Fruit fly (Drosophila melanogaster) whole organism, embryonic: ENCODE results near the gene CG6005.

ENCODE experiments used
- ATbp ChIP-seq: fragments of 200-800 bp; sonication (Bioruptor generic); optimal IDR thresholded peaks from 2 replicates; lab custom pipeline; 2017; ENCODE audit warnings: missing biosample characterization, mild to moderate bottlenecking, missing genetic modification characterization, missing genetic modification reagents
- Asciz ChIP-seq: fragments of 200-800 bp; sonication (Bioruptor generic); optimal IDR thresholded peaks from 2 replicates; lab custom pipeline; 2017; ENCODE audit warnings: missing biosample characterization, mild to moderate bottlenecking, missing genetic modification characterization, missing genetic modification reagents
- CG10147 ChIP-seq: fragments of 200-800 bp; sonication (Bioruptor generic); optimal IDR thresholded peaks from 2 replicates; lab custom pipeline; 2019; ENCODE audit warnings: missing biosample characterization, mild to moderate bottlenecking, missing genetic modification characterization, moderate library complexity
- CG10321 ChIP-seq: fragments of 200-800 bp; sonication (Bioruptor generic); IDR thresholded peaks from 2 replicates; pipeline ENCODE4 v1.3.6; 2022; ENCODE audit warnings: missing biosample characterization, missing genetic modification characterization
- CG11696 ChIP-seq: fragments of 200-800 bp; sonication (Bioruptor generic); IDR thresholded peaks from 2 replicates; pipeline ENCODE4 v1.3.6; 2022; ENCODE audit warnings: missing biosample characterization, missing genetic modification characterization
- CG12071 ChIP-seq: fragments of 200-800 bp; sonication (Bioruptor generic); optimal IDR thresholded peaks from 3 replicates; lab custom pipeline; 2018; ENCODE audit warnings: missing biosample characterization, mild to moderate bottlenecking, missing genetic modification characterization
- CG12104 ChIP-seq: fragments of 200-800 bp; sonication (Bioruptor generic); optimal IDR thresholded peaks from 3 replicates; lab custom pipeline; 2016; ENCODE audit warnings: missing biosample characterization, missing genetic modification characterization
- CG14441 ChIP-seq: fragments of 200-800 bp; sonication (Bioruptor generic); IDR thresholded peaks from 2 replicates; pipeline ENCODE4 v1.3.6; 2022; ENCODE audit warnings: missing biosample characterization, missing genetic modification characterization
- CG15073 ChIP-seq: fragments of 200-800 bp; sonication (Bioruptor generic); optimal IDR thresholded peaks from 2 replicates; lab custom pipeline; 2016; ENCODE audit warnings: missing biosample characterization, missing genetic modification characterization
- CG1647 ChIP-seq: fragments of 200-800 bp; sonication (Bioruptor generic); optimal IDR thresholded peaks from 3 replicates; lab custom pipeline; 2016; ENCODE audit warnings: missing biosample characterization, missing genetic modification characterization
- CG17829 ChIP-seq: fragments of 200-800 bp; optimal IDR thresholded peaks from 2 replicates; lab custom pipeline; 2019; ENCODE audit warnings: missing biosample characterization, mild to moderate bottlenecking, missing genetic modification characterization, moderate library complexity
- CG18262 ChIP-seq: fragments of 200-800 bp; optimal IDR thresholded peaks from 3 replicates; lab custom pipeline; 2019; ENCODE audit warnings: missing biosample characterization, mild to moderate bottlenecking, missing genetic modification characterization, moderate library complexity
- CG2199 ChIP-seq: fragments of 200-800 bp; sonication (Bioruptor generic); IDR thresholded peaks from 3 replicates; pipeline ENCODE4 v1.3.6; 2022; ENCODE audit warnings: missing biosample characterization, missing genetic modification characterization
- CG3065 ChIP-seq: fragments of 200-800 bp; sonication (Bioruptor generic); optimal IDR thresholded peaks from 2 replicates; lab custom pipeline; 2016; ENCODE audit warnings: missing biosample characterization, missing genetic modification characterization
- CG31441 ChIP-seq: fragments of 200-800 bp; sonication (Bioruptor generic); IDR thresholded peaks from 2 replicates; pipeline ENCODE4 v1.3.6; 2022; ENCODE audit warnings: missing biosample characterization, missing genetic modification characterization
- CG3281 ChIP-seq: fragments of 200-800 bp; sonication (Bioruptor generic); optimal IDR thresholded peaks from 3 replicates; lab custom pipeline; 2017; ENCODE audit warnings: missing biosample characterization, mild to moderate bottlenecking, missing genetic modification characterization
- CG4424 ChIP-seq: fragments of 200-800 bp; sonication (Bioruptor generic); optimal IDR thresholded peaks from 3 replicates; lab custom pipeline; 2016; ENCODE audit warnings: missing biosample characterization, missing genetic modification characterization
- CG6654 ChIP-seq: fragments of 200-800 bp; sonication (Bioruptor generic); optimal IDR thresholded peaks from 2 replicates; lab custom pipeline; 2017; ENCODE audit warnings: missing biosample characterization, mild to moderate bottlenecking, missing genetic modification characterization
- CG7839 ChIP-seq: fragments of 200-800 bp; sonication (Bioruptor generic); optimal IDR thresholded peaks from 3 replicates; lab custom pipeline; 2018; ENCODE audit warnings: missing biosample characterization, mild to moderate bottlenecking, missing genetic modification characterization, moderate library complexity
- CG8388 ChIP-seq: fragments of 200-800 bp; sonication (Bioruptor generic); optimal IDR thresholded peaks from 2 replicates; lab custom pipeline; 2019; ENCODE audit warnings: missing biosample characterization, mild to moderate bottlenecking, missing genetic modification characterization, moderate library complexity
- Deaf1 ChIP-seq: fragments of 200-800 bp; optimal IDR thresholded peaks from 3 replicates; lab custom pipeline; 2019; ENCODE audit warnings: missing biosample characterization, mild to moderate bottlenecking, missing genetic modification characterization, moderate library complexity
- Dip3 ChIP-seq: fragments of 200-800 bp; sonication (Bioruptor generic); optimal IDR thresholded peaks from 3 replicates; lab custom pipeline; 2016; ENCODE audit warnings: missing biosample characterization, missing genetic modification characterization
- Drgx ChIP-seq: fragments of 200-800 bp; sonication (Bioruptor generic); IDR thresholded peaks from 2 replicates; pipeline ENCODE4 v1.3.6; 2022; ENCODE audit warnings: missing biosample characterization, missing genetic modification characterization
- Hmx ChIP-seq: fragments of 200-800 bp; sonication (Bioruptor generic); optimal IDR thresholded peaks from 2 replicates; lab custom pipeline; 2016; ENCODE audit warnings: missing biosample characterization, missing genetic modification characterization
- Hr51 ChIP-seq, 2 experiments: fragments of 200-800 bp; sonication (Bioruptor generic); optimal IDR thresholded peaks; 2 replicates in 1 of 2; 3 replicates in 1 of 2; lab custom pipeline; 2016 to 2018; ENCODE audit warnings: missing biosample characterization in 2 of 2, missing genetic modification characterization in 2 of 2, mild to moderate bottlenecking in 1 of 2, moderate library complexity in 1 of 2
- Med ChIP-seq: fragments of 200-800 bp; sonication (Bioruptor generic); peaks from one replicate; lab custom pipeline; 2016; ENCODE audit warnings: missing biosample characterization, missing genetic modification characterization, mild to moderate bottlenecking, inconsistent platforms, moderate library complexity
- NC2α ChIP-seq: fragments of 200-800 bp; sonication (Bioruptor generic); optimal IDR thresholded peaks from 2 replicates; lab custom pipeline; 2016; ENCODE audit warnings: missing biosample characterization, missing genetic modification characterization
- Neu2 ChIP-seq: fragments of 200-800 bp; sonication (Bioruptor generic); optimal IDR thresholded peaks from 3 replicates; lab custom pipeline; 2016; ENCODE audit warnings: missing biosample characterization, missing genetic modification characterization, borderline replicate concordance
- PHDP ChIP-seq: fragments of 200-800 bp; sonication (Bioruptor generic); optimal IDR thresholded peaks from 3 replicates; lab custom pipeline; 2018; ENCODE audit warnings: missing biosample characterization, mild to moderate bottlenecking, missing genetic modification characterization, moderate library complexity
- Ptx1 ChIP-seq: fragments of 200-800 bp; sonication (Bioruptor generic); IDR thresholded peaks from 2 replicates; pipeline ENCODE4 v1.3.6; 2022; ENCODE audit warnings: missing biosample characterization, missing genetic modification characterization
- Sox100B ChIP-seq: fragments of 200-800 bp; sonication (Bioruptor generic); optimal IDR thresholded peaks from 3 replicates; lab custom pipeline; 2018; ENCODE audit warnings: missing biosample characterization, mild to moderate bottlenecking, missing genetic modification characterization
- ap ChIP-seq: fragments of 200-800 bp; sonication (Bioruptor generic); IDR thresholded peaks from 2 replicates; pipeline ENCODE4 v1.3.6; 2022; ENCODE audit warnings: missing biosample characterization, missing genetic modification characterization
- caup ChIP-seq: fragments of 200-800 bp; sonication (Bioruptor generic); optimal IDR thresholded peaks from 3 replicates; lab custom pipeline; 2017; ENCODE audit warnings: missing biosample characterization, mild to moderate bottlenecking, missing genetic modification characterization, moderate library complexity; ENCODE audit not compliant: severe bottlenecking
- chn ChIP-seq: fragments of 200-800 bp; sonication (Bioruptor generic); optimal IDR thresholded peaks from 2 replicates; lab custom pipeline; 2016; ENCODE audit warnings: missing biosample characterization, missing genetic modification characterization
- fu2 ChIP-seq: fragments of 200-800 bp; sonication (Bioruptor generic); optimal IDR thresholded peaks from 2 replicates; lab custom pipeline; 2016; ENCODE audit warnings: missing biosample characterization, missing genetic modification characterization
- gem ChIP-seq: fragments of 200-800 bp; sonication (Bioruptor generic); optimal IDR thresholded peaks from 2 replicates; lab custom pipeline; 2019; ENCODE audit warnings: missing biosample characterization, mild to moderate bottlenecking, missing genetic modification characterization, moderate library complexity
- grau ChIP-seq: fragments of 200-800 bp; optimal IDR thresholded peaks from 3 replicates; lab custom pipeline; 2019; ENCODE audit warnings: missing biosample characterization, mild to moderate bottlenecking, missing genetic modification characterization, moderate library complexity
- kni ChIP-seq: fragments of 200-800 bp; sonication (Bioruptor generic); optimal IDR thresholded peaks from 3 replicates; lab custom pipeline; 2017; ENCODE audit warnings: mild to moderate bottlenecking, missing biosample characterization, missing genetic modification reagents, missing genetic modification characterization
- org-1 ChIP-seq: fragments of 200-800 bp; sonication (Bioruptor generic); optimal IDR thresholded peaks from 2 replicates; lab custom pipeline; 2017; ENCODE audit warnings: missing biosample characterization, missing genetic modification characterization
- pros ChIP-seq: fragments of 200-800 bp; sonication (Bioruptor generic); optimal IDR thresholded peaks from 3 replicates; lab custom pipeline; 2019; ENCODE audit warnings: missing biosample characterization, mild to moderate bottlenecking, missing genetic modification characterization, moderate library complexity
- sens ChIP-seq: fragments of 200-800 bp; sonication (Bioruptor generic); peaks from one replicate; lab custom pipeline; 2016; ENCODE audit warnings: missing biosample characterization, missing genetic modification characterization
- sens-2 ChIP-seq: fragments of 200-800 bp; sonication (Bioruptor generic); IDR thresholded peaks from 2 replicates; pipeline ENCODE4 v1.3.6; 2022; ENCODE audit warnings: missing biosample characterization, missing genetic modification characterization
- sima ChIP-seq: fragments of 200-800 bp; sonication (Bioruptor generic); optimal IDR thresholded peaks from 2 replicates; lab custom pipeline; 2016; ENCODE audit warnings: missing biosample characterization, missing genetic modification characterization
- sqz ChIP-seq: fragments of 200-800 bp; sonication (Bioruptor generic); optimal IDR thresholded peaks from 3 replicates; lab custom pipeline; 2018; ENCODE audit warnings: missing biosample characterization, mild to moderate bottlenecking, missing genetic modification characterization
- twi ChIP-seq: fragments of 200-800 bp; optimal IDR thresholded peaks from 2 replicates; lab custom pipeline; 2019; ENCODE audit warnings: missing biosample characterization, mild to moderate bottlenecking, missing genetic modification characterization, moderate library complexity
- unpg ChIP-seq: fragments of 200-800 bp; sonication (Bioruptor generic); optimal IDR thresholded peaks from 3 replicates; lab custom pipeline; 2018; ENCODE audit warnings: missing biosample characterization, mild to moderate bottlenecking, missing genetic modification characterization, moderate library complexity
- wdn ChIP-seq: fragments of 200-800 bp; sonication (Bioruptor generic); IDR thresholded peaks from 2 replicates; pipeline ENCODE4 v1.3.6; 2022; ENCODE audit warnings: missing biosample characterization, missing genetic modification characterization
- wor ChIP-seq: fragments of 200-800 bp; sonication (Bioruptor generic); IDR thresholded peaks from 2 replicates; pipeline ENCODE4 v1.3.6; 2022; ENCODE audit warnings: missing biosample characterization, missing genetic modification characterization

Gene CG6005

dm6 chr3R:18986089-18986887 lies 37.5 kb downstream of the CG6005 start:
- no peak for TF ChIP-seq Dip3 (GFP tag; lab: Kevin White, UChicago)
- TF ChIP-seq Hr51 (GFP tag; optimal IDR thresholded peaks at IDR 0.05; lab: Kevin White, UChicago), result peak in 1 of 2 experiments; percentile 18
- TF ChIP-seq CG11696 (GFP tag; lab: Robert Waterston, UW), result peak; percentile 83
- TF ChIP-seq Drgx, result peak; percentile 51
- peak; percentile 25; the same call in 1 of the 2 replicates for TF ChIP-seq ap (GFP tag; lab: Robert Waterston, UW)
- TF ChIP-seq grau (tag; lab: Kevin White, UChicago), result peak; percentile 2
- TF ChIP-seq twi (tag; lab: Kevin White, UChicago), result peak; percentile 46
- TF ChIP-seq Neu2 (GFP tag; lab: Kevin White, UChicago), result no peak
- 0 out of 3 replicates have a peak, but pooled peaks have one; percentile 49 for TF ChIP-seq CG2199 (GFP tag; lab: Robert Waterston, UW)
- 0 out of 2 replicates have a peak, but pooled peaks have one; percentile 5 for TF ChIP-seq CG14441 (GFP tag; lab: Robert Waterston, UW)
- TF ChIP-seq CG6654 (GFP tag; lab: Kevin White, UChicago), result peak; percentile 28
- TF ChIP-seq gem (tag; lab: Kevin White, UChicago), result peak; percentile 31
- TF ChIP-seq sens-2 (GFP tag; lab: Robert Waterston, UW), result 0 out of 2 replicates have a peak, but pooled peaks have one; percentile 10
- TF ChIP-seq CG18262 (tag; lab: Kevin White, UChicago), result peak; percentile 16
- TF ChIP-seq CG31441 (GFP tag; lab: Robert Waterston, UW), result 0 out of 2 replicates have a peak, but pooled peaks have one; percentile 15
- TF ChIP-seq Med (GFP tag; lab: Kevin White, UChicago), result peak; percentile 9
- TF ChIP-seq CG4424, result peak; percentile 11
- peak; percentile 22 for TF ChIP-seq CG7839 (tag; lab: Kevin White, UChicago)
- TF ChIP-seq CG17829 (tag; lab: Kevin White, UChicago), result no peak
- TF ChIP-seq chn (GFP tag; lab: Kevin White, UChicago), result no peak
- TF ChIP-seq CG12071, result no peak
- peak; percentile 8 for TF ChIP-seq unpg (GFP tag; lab: Kevin White, UChicago)
- TF ChIP-seq CG3065 (GFP tag; lab: Kevin White, UChicago), result no peak
- TF ChIP-seq sqz, result peak; percentile 10
- peak; percentile 48 for TF ChIP-seq sens (GFP tag; lab: Kevin White, UChicago)

- TF ChIP-seq CG10321 (GFP tag; lab: Robert Waterston, UW), result no peak
- peak; percentile 78 for TF ChIP-seq CG3281
- TF ChIP-seq NC2α, result no peak
- TF ChIP-seq Deaf1, result peak; percentile 29
- peak; percentile 18 for TF ChIP-seq CG12104 (GFP tag; lab: Kevin White, UChicago)
- TF ChIP-seq fu2 (GFP tag; lab: Kevin White, UChicago), result no peak
- no peak for TF ChIP-seq pros
- TF ChIP-seq org-1, result peak; percentile 21
- TF ChIP-seq Sox100B (GFP tag; lab: Kevin White, UChicago), result peak; percentile 40
- TF ChIP-seq CG8388 (GFP tag; lab: Kevin White, UChicago), result no peak
- TF ChIP-seq ATbp (GFP tag; lab: Kevin White, UChicago), result no peak
- no peak for TF ChIP-seq wor (GFP tag; lab: Robert Waterston, UW)
- TF ChIP-seq wdn, result peak; percentile 17; the same call in 1 of the 2 replicates
- no peak for TF ChIP-seq Asciz (GFP tag; lab: Kevin White, UChicago)
- TF ChIP-seq caup (GFP tag; lab: Kevin White, UChicago), result peak; percentile 34
- 0 out of 2 replicates have a peak, but pooled peaks have one; percentile 23 for TF ChIP-seq Ptx1 (GFP tag; lab: Robert Waterston, UW)
- no peak for TF ChIP-seq Hmx (GFP tag; lab: Kevin White, UChicago)
- TF ChIP-seq kni (GFP tag; lab: Kevin White, UChicago), result no peak
- TF ChIP-seq CG15073 (GFP tag; lab: Kevin White, UChicago), result no peak
- peak; percentile 53 for TF ChIP-seq CG10147 (GFP tag; lab: Kevin White, UChicago)
- peak; percentile 56 for TF ChIP-seq PHDP
- TF ChIP-seq CG1647 (GFP tag; lab: Kevin White, UChicago), result no peak
- no peak for TF ChIP-seq sima (GFP tag; lab: Kevin White, UChicago)
Observed at dm6 chr3R:18985114-18985785, 38.6 kb downstream of the CG6005 start.
